Fruit fly (Drosophila melanogaster) Kc167 (cell line): Measurements from ENCODE around the gene CG9184.

Source experiments
- Myc ChIP-seq: fragments of >200 bp; optimal IDR thresholded peaks from 2 replicates; lab custom pipeline; 2017; ENCODE audit warnings: missing external identifiers
- Sin3A ChIP-seq: fragments of >200 bp; optimal IDR thresholded peaks from 2 replicates; lab custom pipeline; 2018; ENCODE audit warnings: missing external identifiers
- h ChIP-seq: fragments of >200 bp; optimal IDR thresholded peaks from 3 replicates; lab custom pipeline; 2018; ENCODE audit warnings: missing external identifiers
- psq ChIP-seq: fragments of >200 bp; optimal IDR thresholded peaks from 2 replicates; lab custom pipeline; 2017; ENCODE audit warnings: missing external identifiers

- TF ChIP-seq Sin3A (lab: Kevin White, UChicago) = no peak
- no peak for TF ChIP-seq h (lab: Kevin White, UChicago)
- TF ChIP-seq psq (lab: Kevin White, UChicago) = no peak
- TF ChIP-seq Myc (lab: Kevin White, UChicago) = no peak
Measured at dm6 chr3L:1358338-1358737, 35.7 kb upstream of the CG9184 start.
